Worm (Caenorhabditis elegans) whole organism, L1 larva: Measurements from ENCODE around the gene F48E8.2.

Experiments used
- C16A3.4 ChIP-seq: fragments of 150-350 bp; optimal IDR thresholded peaks from 2 replicates; lab custom pipeline; 2014; ENCODE audit warnings: missing biosample characterization, missing genetic modification characterization
- Y116A8C.19 ChIP-seq: sonication (generic microtip); optimal IDR thresholded peaks from 2 replicates; lab custom pipeline; 2016; ENCODE audit warnings: missing compliant biosample characterization, missing genetic modification characterization, borderline replicate concordance
- alr-1 ChIP-seq: fragments of 200-800 bp; sonication (Bioruptor generic); optimal IDR thresholded peaks from 2 replicates; lab custom pipeline; 2018; ENCODE audit warnings: borderline replicate concordance, mild to moderate bottlenecking, missing genetic modification characterization, missing compliant biosample characterization
- aly-2 ChIP-seq: fragments of 150-350 bp; optimal IDR thresholded peaks from 2 replicates; lab custom pipeline; 2014; ENCODE audit warnings: missing biosample characterization, missing genetic modification characterization
- blmp-1 ChIP-seq: fragments of 150-350 bp; optimal IDR thresholded peaks from 2 replicates; lab custom pipeline; 2014; ENCODE audit warnings: missing biosample characterization, missing genetic modification characterization
- ceh-88 ChIP-seq: fragments of 200-800 bp; sonication (Bioruptor generic); IDR thresholded peaks from 2 replicates; pipeline ENCODE4 v1.3.6; 2022; ENCODE audit warnings: missing genetic modification characterization, missing compliant biosample characterization
- dsc-1 ChIP-seq: sonication (generic microtip); optimal IDR thresholded peaks from 2 replicates; lab custom pipeline; 2016; ENCODE audit warnings: mild to moderate bottlenecking, missing genetic modification characterization, missing compliant biosample characterization
- efl-1 ChIP-seq, 4 experiments: fragments of 150-350 bp; optimal IDR thresholded peaks in 3 of 4; peaks in 1 of 4; 1 replicate in 1 of 4; 2 replicates in 3 of 4; lab custom pipeline; 2014; ENCODE audit warnings: missing biosample characterization in 2 of 4, missing genetic modification characterization in 2 of 4, missing genetic modification reagents in 2 of 4
- efl-3 ChIP-seq: fragments of 200-800 bp; sonication (Bioruptor generic); optimal IDR thresholded peaks from 2 replicates; lab custom pipeline; 2018; ENCODE audit warnings: mild to moderate bottlenecking, missing genetic modification characterization, missing compliant biosample characterization
- egl-13 ChIP-seq: sonication (generic microtip); optimal IDR thresholded peaks from 2 replicates; lab custom pipeline; 2016; ENCODE audit warnings: missing genotype, missing genetic modification reagents, missing genetic modification characterization, missing compliant biosample characterization
- egl-27 ChIP-seq, 2 experiments: fragments of 150-350 bp in 1 of 2; sonication (generic microtip); optimal IDR thresholded peaks; 3 replicates each; lab custom pipeline; 2017 to 2018; ENCODE audit warnings: missing biosample characterization in 2 of 2, missing genetic modification characterization in 2 of 2, missing genetic modification reagents in 2 of 2
- elt-2 ChIP-seq: sonication (generic microtip); optimal IDR thresholded peaks from 2 replicates; lab custom pipeline; 2016; ENCODE audit warnings: missing genetic modification characterization, mild to moderate bottlenecking, inconsistent platforms, missing compliant biosample characterization, missing genetic modification reagents
- elt-3 ChIP-seq, 6 experiments: fragments of 150-350 bp in 1 of 6; sonication (generic microtip); optimal IDR thresholded peaks; 2 replicates each; lab custom pipeline; 2017 to 2018; ENCODE audit warnings: missing biosample characterization in 6 of 6, missing genetic modification characterization in 6 of 6, inconsistent platforms in 1 of 6
- fkh-10 ChIP-seq: sonication (generic microtip); optimal IDR thresholded peaks from 2 replicates; lab custom pipeline; 2017; ENCODE audit warnings: missing biosample characterization, missing genetic modification reagents, missing genetic modification characterization
- fos-1 ChIP-seq: fragments of 150-350 bp; optimal IDR thresholded peaks from 2 replicates; lab custom pipeline; 2014; ENCODE audit warnings: missing biosample characterization, missing genetic modification characterization
- grh-1 ChIP-seq: fragments of 200-800 bp; sonication (Bioruptor generic); IDR thresholded peaks from 2 replicates; pipeline ENCODE4 v1.3.6; 2022; ENCODE audit warnings: missing genetic modification reagents, missing genetic modification characterization, missing compliant biosample characterization
- lin-14 ChIP-seq: fragments of 200-800 bp; sonication (Bioruptor generic); optimal IDR thresholded peaks from 2 replicates; lab custom pipeline; 2018; ENCODE audit warnings: mild to moderate bottlenecking, missing genetic modification characterization, moderate library complexity, missing compliant biosample characterization
- lin-15B ChIP-seq: fragments of 150-350 bp; sonication (generic microtip); optimal IDR thresholded peaks from 3 replicates; lab custom pipeline; 2014; ENCODE audit warnings: missing biosample characterization, missing genetic modification characterization
- lin-39 ChIP-seq: fragments of 150-350 bp; optimal IDR thresholded peaks from 2 replicates; lab custom pipeline; 2014; ENCODE audit warnings: missing biosample characterization, missing genetic modification reagents, missing genetic modification characterization
- mef-2 ChIP-seq: fragments of 150-350 bp; optimal IDR thresholded peaks from 2 replicates; lab custom pipeline; 2014; ENCODE audit warnings: missing biosample characterization, missing genetic modification characterization
- mep-1 ChIP-seq: fragments of 150-350 bp; optimal IDR thresholded peaks from 2 replicates; lab custom pipeline; 2014; ENCODE audit warnings: missing biosample characterization, missing genetic modification characterization
- nhr-12 ChIP-seq: sonication (generic microtip); optimal IDR thresholded peaks from 2 replicates; lab custom pipeline; 2017; ENCODE audit warnings: missing biosample characterization, missing genetic modification characterization
- nhr-19 ChIP-seq: fragments of 200-800 bp; sonication (Bioruptor generic); conservative IDR thresholded peaks from 2 replicates; pipeline ENCODE4 v1.3.6; 2022; ENCODE audit warnings: missing genetic modification characterization, missing compliant biosample characterization
- nhr-20 ChIP-seq: sonication (generic microtip); optimal IDR thresholded peaks from 2 replicates; lab custom pipeline; 2016; ENCODE audit warnings: mild to moderate bottlenecking, missing genetic modification characterization, missing compliant biosample characterization
- nhr-28 ChIP-seq: fragments of 150-350 bp; optimal IDR thresholded peaks from 2 replicates; lab custom pipeline; 2014; ENCODE audit warnings: missing biosample characterization, missing genetic modification characterization
- nhr-71 ChIP-seq: sonication (generic microtip); optimal IDR thresholded peaks from 2 replicates; lab custom pipeline; 2016; ENCODE audit warnings: mild to moderate bottlenecking, missing genetic modification characterization, moderate library complexity, missing compliant biosample characterization
- nhr-77 ChIP-seq: fragments of 150-350 bp; optimal IDR thresholded peaks from 2 replicates; lab custom pipeline; 2014; ENCODE audit warnings: missing biosample characterization, missing genetic modification characterization
- nhr-84 ChIP-seq: sonication (generic microtip); optimal IDR thresholded peaks from 2 replicates; lab custom pipeline; 2017; ENCODE audit warnings: missing biosample characterization, missing genetic modification characterization
- nhr-85 ChIP-seq: sonication (generic microtip); peaks from one replicate; lab custom pipeline; 2016; ENCODE audit warnings: missing genetic modification characterization, inconsistent platforms, missing compliant biosample characterization
- nhr-90 ChIP-seq: sonication (generic microtip); optimal IDR thresholded peaks from 2 replicates; lab custom pipeline; 2016; ENCODE audit warnings: mild to moderate bottlenecking, missing genetic modification characterization, missing compliant biosample characterization; ENCODE audit not compliant: poor library complexity
- tlp-1 ChIP-seq: fragments of 150-350 bp; optimal IDR thresholded peaks from 2 replicates; lab custom pipeline; 2014; ENCODE audit warnings: missing biosample characterization, missing genetic modification characterization
- unc-130 ChIP-seq: fragments of 150-350 bp; optimal IDR thresholded peaks from 2 replicates; lab custom pipeline; 2017; ENCODE audit warnings: missing biosample characterization, missing genetic modification characterization, inconsistent platforms
- unc-86 ChIP-seq: sonication (generic microtip); optimal IDR thresholded peaks from 2 replicates; lab custom pipeline; 2016; ENCODE audit warnings: missing genetic modification characterization, missing compliant biosample characterization
- vab-15 ChIP-seq: sonication (generic microtip); optimal IDR thresholded peaks from 2 replicates; lab custom pipeline; 2017; ENCODE audit warnings: missing genotype, mild to moderate bottlenecking, missing genetic modification characterization, missing compliant biosample characterization
- xbp-1 ChIP-seq: sonication (generic microtip); optimal IDR thresholded peaks from 2 replicates; lab custom pipeline; 2016; ENCODE audit warnings: missing genetic modification characterization, missing compliant biosample characterization
- zag-1 ChIP-seq: fragments of 150-350 bp; optimal IDR thresholded peaks from 2 replicates; lab custom pipeline; 2014; ENCODE audit warnings: missing biosample characterization, missing genetic modification characterization
- ztf-11 ChIP-seq, 2 experiments: sonication (generic microtip); optimal IDR thresholded peaks; 2 replicates each; lab custom pipeline; 2016 to 2017; ENCODE audit warnings: missing genetic modification characterization in 2 of 2, missing biosample characterization in 1 of 2, missing compliant biosample characterization in 1 of 2
- ztf-4 ChIP-seq: fragments of 150-350 bp; optimal IDR thresholded peaks from 2 replicates; lab custom pipeline; 2014; ENCODE audit warnings: missing biosample characterization, missing genetic modification characterization

F48E8.2 gene

ce11 chrIII:5450430-5450829 is 13.7 kb upstream of the F48E8.2 start, which contains the start of gene paa-1:
Gene paa-1, plus strand, starts transcription at chrIII:5450730.
- TF ChIP-seq nhr-85 = no peak
- no peak for TF ChIP-seq nhr-71
- TF ChIP-seq efl-1 (optimal IDR thresholded peaks at IDR 0.05; lab: Kevin White, UChicago) = no peak
- peak in 1 of 2 experiments; percentile 35 for TF ChIP-seq efl-1 (GFP tag; optimal IDR thresholded peaks at IDR 0.05 in 1 of 2; lab: Kevin White, UChicago)
- no peak for TF ChIP-seq tlp-1 (tag; lab: Kevin White, UChicago)
- TF ChIP-seq lin-39 (tag; lab: Kevin White, UChicago) = no peak
- TF ChIP-seq ztf-11 (tag; optimal IDR thresholded peaks at IDR 0.05; lab: Kevin White, UChicago) = no peak

ce11 chrIII:5453290-5453689 is 10.9 kb upstream of the F48E8.2 start, which contains the start of gene F48E8.4:
Gene F48E8.4, plus strand, starts transcription at chrIII:5453590.
- TF ChIP-seq efl-1 (optimal IDR thresholded peaks at IDR 0.05; lab: Kevin White, UChicago) (no peak), efl-1 (GFP tag; optimal IDR thresholded peaks at IDR 0.05 in 1 of 2; lab: Kevin White, UChicago) (peak in 1 of 2 experiments; percentile 82), unc-130 (no peak), ztf-4 (tag; lab: Kevin White, UChicago) (no peak), nhr-84 (no peak)

ce11 chrIII:5461079-5461478 is 3.1 kb upstream of the F48E8.2 start, which contains the start of gene F48E8.3:
Gene F48E8.3, plus strand, starts transcription at chrIII:5461379.
- no peak for TF ChIP-seq egl-27 (tag; optimal IDR thresholded peaks at IDR 0.05; lab: Kevin White, UChicago)
- no peak for TF ChIP-seq egl-13 (tag; lab: Kevin White, UChicago)
- TF ChIP-seq, all 84 proteins: peak for 0

ce11 chrIII:5464850-5465249 is 673 bp downstream of the F48E8.2 start:
- TF ChIP-seq nhr-71 (peak; percentile 39), alr-1 (no peak), vab-15 (tag; lab: Kevin White, UChicago) (no peak), efl-3 (GFP tag; lab: Kevin White, UChicago) (no peak), nhr-85 (peak; percentile 47), C16A3.4 (tag; lab: Kevin White, UChicago) (no peak), blmp-1 (tag; lab: Kevin White, UChicago) (peak; percentile 33), elt-2 (tag; lab: Kevin White, UChicago) (no peak), elt-3 (tag; optimal IDR thresholded peaks at IDR 0.05; lab: Kevin White, UChicago) (peak in 4 of 6 experiments; percentile 14 to 67 (median 48))

ce11 chrIII:5469090-5469489 is 4.9 kb downstream of the F48E8.2 start:
- TF ChIP-seq efl-1 (optimal IDR thresholded peaks at IDR 0.05; lab: Kevin White, UChicago) (no peak), efl-1 (GFP tag; optimal IDR thresholded peaks at IDR 0.05 in 1 of 2; lab: Kevin White, UChicago) (peak in 1 of 2 experiments; percentile 52), elt-2 (tag; lab: Kevin White, UChicago) (no peak), ceh-88 (GFP tag; lab: Robert Waterston, UW) (no peak), ztf-4 (tag; lab: Kevin White, UChicago) (no peak), elt-3 (tag; optimal IDR thresholded peaks at IDR 0.05; lab: Kevin White, UChicago) (no peak)
- TF ChIP-seq, all 84 proteins: peak for 1

- TF ChIP-seq nhr-85 (peak; percentile 89), vab-15 (tag; lab: Kevin White, UChicago) (no peak), nhr-71 (peak; percentile 61), unc-86 (no peak), grh-1 (GFP tag; lab: Robert Waterston, UW) (peak; percentile 49; the same call in 1 of the 2 replicates), egl-13 (tag; lab: Kevin White, UChicago) (no peak), nhr-77 (tag; lab: Kevin White, UChicago) (no peak), nhr-28 (tag; lab: Kevin White, UChicago) (no peak), ztf-11 (tag; optimal IDR thresholded peaks at IDR 0.05; lab: Kevin White, UChicago) (no peak), unc-130 (no peak), lin-15B (tag; lab: Kevin White, UChicago) (no peak), elt-2 (tag; lab: Kevin White, UChicago) (no peak), nhr-12 (tag; lab: Kevin White, UChicago) (no peak), elt-3 (tag; optimal IDR thresholded peaks at IDR 0.05; lab: Kevin White, UChicago) (peak in 5 of 6 experiments; percentile 60 to 87 (median 76)), nhr-90 (tag; lab: Kevin White, UChicago) (peak; percentile 54), Y116A8C.19 (tag; lab: Kevin White, UChicago) (no peak), fos-1 (tag; lab: Kevin White, UChicago) (no peak), blmp-1 (tag; lab: Kevin White, UChicago) (peak; percentile 90), nhr-20 (tag; lab: Kevin White, UChicago) (peak; percentile 59), dsc-1 (tag; lab: Kevin White, UChicago) (no peak), nhr-19 (0 out of 2 replicates have a peak, but pooled peaks have one; percentile 8), mef-2 (tag; lab: Kevin White, UChicago) (no peak), mep-1 (tag; lab: Kevin White, UChicago) (peak; percentile 14), zag-1 (tag; lab: Kevin White, UChicago) (no peak), ceh-88 (GFP tag; lab: Robert Waterston, UW) (no peak), xbp-1 (tag; lab: Kevin White, UChicago) (no peak), lin-39 (tag; lab: Kevin White, UChicago) (no peak), lin-14 (GFP tag; lab: Kevin White, UChicago) (peak; percentile 87), fkh-10 (GFP tag; lab: Kevin White, UChicago) (no peak), aly-2 (no peak)
Observed at ce11 chrIII:5472693-5473092, 8.5 kb downstream of the F48E8.2 start.
